Worm (Caenorhabditis elegans) whole organism, mixed stage, embryonic: ENCODE measurements around the gene C14A6.12.

ENCODE experiments used
- bed-3 ChIP-seq: fragments of 200-800 bp; sonication (Bioruptor generic); optimal IDR thresholded peaks from 3 replicates; lab custom pipeline; 2018; ENCODE audit warnings: mild to moderate bottlenecking, missing genetic modification characterization, moderate library complexity, missing compliant biosample characterization
- ces-1 ChIP-seq: fragments of 150-350 bp; optimal IDR thresholded peaks from 2 replicates; lab custom pipeline; 2014; ENCODE audit warnings: missing biosample characterization, missing genetic modification reagents, missing genetic modification characterization
- elt-1 ChIP-seq: sonication (generic microtip); optimal IDR thresholded peaks from 2 replicates; lab custom pipeline; 2017; ENCODE audit warnings: missing genetic modification characterization, mild to moderate bottlenecking, missing compliant biosample characterization, antibody characterized with exemption, moderate library complexity, borderline replicate concordance; ENCODE audit not compliant: insufficient read depth
- hlh-1 ChIP-seq: fragments of 150-350 bp; optimal IDR thresholded peaks from 2 replicates; lab custom pipeline; 2014; ENCODE audit warnings: missing biosample characterization, missing genetic modification reagents, missing genetic modification characterization
- lin-32 ChIP-seq: fragments of 200-800 bp; sonication (Bioruptor generic); optimal IDR thresholded peaks from 2 replicates; lab custom pipeline; 2018; ENCODE audit warnings: mild to moderate bottlenecking, missing genetic modification characterization, missing compliant biosample characterization
- lsy-2 ChIP-seq: fragments of 150-350 bp; optimal IDR thresholded peaks from 2 replicates; lab custom pipeline; 2014; ENCODE audit warnings: missing biosample characterization, missing genetic modification characterization
- nhr-237 ChIP-seq: fragments of 150-350 bp; optimal IDR thresholded peaks from 2 replicates; lab custom pipeline; 2014; ENCODE audit warnings: missing biosample characterization, missing genetic modification characterization
- nhr-76 ChIP-seq: sonication (generic microtip); optimal IDR thresholded peaks from 2 replicates; lab custom pipeline; 2017; ENCODE audit warnings: missing biosample characterization, missing genetic modification characterization
- pha-4 ChIP-seq: fragments of 150-350 bp; optimal IDR thresholded peaks from 2 replicates; lab custom pipeline; 2018; ENCODE audit warnings: missing biosample characterization, missing genetic modification reagents, missing genetic modification characterization
- tbx-8 ChIP-seq: fragments of 200-800 bp; sonication (Bioruptor generic); optimal IDR thresholded peaks from 2 replicates; lab custom pipeline; 2018; ENCODE audit warnings: mild to moderate bottlenecking, missing genetic modification characterization, moderate library complexity, missing compliant biosample characterization
- unc-120 ChIP-seq: sonication (generic microtip); optimal IDR thresholded peaks from 2 replicates; lab custom pipeline; 2017; ENCODE audit warnings: missing genetic modification characterization, missing compliant biosample characterization; ENCODE audit not compliant: poor library complexity, severe bottlenecking

ce11 chrV:18134378-18134777, 28.1 kb downstream of the C14A6.12 start, which contains the start of gene Y37H2A.7:
- TF ChIP-seq pha-4 (tag; lab: Kevin White, UChicago) (no peak), nhr-76 (tag; lab: Kevin White, UChicago) (no peak), tbx-8 (no peak), unc-120 (tag; lab: Kevin White, UChicago) (no peak), elt-1 (no peak), lsy-2 (no peak), bed-3 (GFP tag; lab: Kevin White, UChicago) (no peak), hlh-1 (tag; lab: Kevin White, UChicago) (no peak), ces-1 (GFP tag; lab: Kevin White, UChicago) (no peak), lin-32 (GFP tag; lab: Kevin White, UChicago) (no peak), nhr-237 (tag; lab: Kevin White, UChicago) (no peak)
